Fruit fly (Drosophila melanogaster) whole organism, embryonic: ENCODE data around the gene CG15514.

ENCODE experiments used
- ATbp ChIP-seq: fragments of 200-800 bp; sonication (Bioruptor generic); optimal IDR thresholded peaks from 2 replicates; lab custom pipeline; 2017; ENCODE audit warnings: missing biosample characterization, mild to moderate bottlenecking, missing genetic modification characterization, missing genetic modification reagents
- Antp ChIP-seq: fragments of 200-800 bp; sonication (Bioruptor generic); optimal IDR thresholded peaks from 3 replicates; lab custom pipeline; 2016; ENCODE audit warnings: missing biosample characterization, missing genetic modification characterization
- Atf-2 ChIP-seq: fragments of 200-800 bp; sonication (Bioruptor generic); optimal IDR thresholded peaks from 2 replicates; lab custom pipeline; 2016; ENCODE audit warnings: missing biosample characterization, missing genetic modification characterization
- BEAF-32 ChIP-seq: fragments of 200-800 bp; sonication (Bioruptor generic); optimal IDR thresholded peaks from 3 replicates; lab custom pipeline; 2017; ENCODE audit warnings: missing biosample characterization, missing genetic modification characterization, mild to moderate bottlenecking, moderate library complexity, missing genetic modification reagents
- CG10321 ChIP-seq: fragments of 200-800 bp; sonication (Bioruptor generic); IDR thresholded peaks from 2 replicates; pipeline ENCODE4 v1.3.6; 2022; ENCODE audit warnings: missing biosample characterization, missing genetic modification characterization
- CG11398 ChIP-seq: fragments of 200-800 bp; sonication (Bioruptor generic); optimal IDR thresholded peaks from 2 replicates; lab custom pipeline; 2016; ENCODE audit warnings: missing biosample characterization, missing genetic modification characterization
- CG12744 ChIP-seq: fragments of 200-800 bp; sonication (Bioruptor generic); optimal IDR thresholded peaks from 2 replicates; lab custom pipeline; 2016; ENCODE audit warnings: missing biosample characterization, missing genetic modification characterization
- CG13424 ChIP-seq: fragments of 200-800 bp; sonication (Bioruptor generic); optimal IDR thresholded peaks from 2 replicates; lab custom pipeline; 2019; ENCODE audit warnings: missing biosample characterization, mild to moderate bottlenecking, missing genetic modification characterization, moderate library complexity
- CG13894 ChIP-seq: fragments of 200-800 bp; sonication (Bioruptor generic); optimal IDR thresholded peaks from 3 replicates; lab custom pipeline; 2018; ENCODE audit warnings: missing biosample characterization, mild to moderate bottlenecking, missing genetic modification characterization, moderate library complexity
- CG14441 ChIP-seq: fragments of 200-800 bp; sonication (Bioruptor generic); IDR thresholded peaks from 2 replicates; pipeline ENCODE4 v1.3.6; 2022; ENCODE audit warnings: missing biosample characterization, missing genetic modification characterization
- CG15601 ChIP-seq: fragments of 200-800 bp; sonication (Bioruptor generic); optimal IDR thresholded peaks from 3 replicates; lab custom pipeline; 2019; ENCODE audit warnings: missing biosample characterization, mild to moderate bottlenecking, missing genetic modification characterization, moderate library complexity
- CG17912 ChIP-seq: fragments of 200-800 bp; sonication (Bioruptor generic); optimal IDR thresholded peaks from 2 replicates; lab custom pipeline; 2018; ENCODE audit warnings: missing biosample characterization, mild to moderate bottlenecking, missing genetic modification characterization
- CG1792 ChIP-seq: fragments of 200-800 bp; sonication (Bioruptor generic); optimal IDR thresholded peaks from 2 replicates; lab custom pipeline; 2016; ENCODE audit warnings: missing biosample characterization, missing genetic modification characterization
- CG2712 ChIP-seq: fragments of 200-800 bp; optimal IDR thresholded peaks from 3 replicates; lab custom pipeline; 2019; ENCODE audit warnings: missing biosample characterization, mild to moderate bottlenecking, missing genetic modification characterization, moderate library complexity
- CG31224 ChIP-seq: fragments of 200-800 bp; sonication (Bioruptor generic); IDR thresholded peaks from 2 replicates; pipeline ENCODE4 v1.3.6; 2022; ENCODE audit warnings: missing biosample characterization, missing genetic modification characterization
- CG32772 ChIP-seq: fragments of 200-800 bp; sonication (Bioruptor generic); IDR thresholded peaks from 2 replicates; pipeline ENCODE4 v1.3.6; 2022; ENCODE audit warnings: missing biosample characterization, missing genetic modification characterization
- CG33213 ChIP-seq: fragments of 200-800 bp; sonication (Bioruptor generic); optimal IDR thresholded peaks from 3 replicates; lab custom pipeline; 2016; ENCODE audit warnings: missing biosample characterization, missing genetic modification characterization
- CG42726 ChIP-seq: fragments of 200-800 bp; sonication (Bioruptor generic); IDR thresholded peaks from 2 replicates; pipeline ENCODE4 v1.3.6; 2022; ENCODE audit warnings: missing biosample characterization, missing genetic modification characterization; ENCODE audit not compliant: partially characterized antibody
- CG4282 ChIP-seq: fragments of 200-800 bp; sonication (Bioruptor generic); optimal IDR thresholded peaks from 2 replicates; lab custom pipeline; 2016; ENCODE audit warnings: missing biosample characterization, missing genetic modification characterization
- CG6272 ChIP-seq: fragments of 200-800 bp; sonication (Bioruptor generic); IDR thresholded peaks from 2 replicates; pipeline ENCODE4 v1.3.6; 2022; ENCODE audit warnings: missing biosample characterization, missing genetic modification characterization
- CG9215 ChIP-seq: fragments of 200-800 bp; sonication (Bioruptor generic); IDR thresholded peaks from 2 replicates; pipeline ENCODE4 v1.3.6; 2022; ENCODE audit warnings: missing biosample characterization, missing genetic modification characterization
- CTCF ChIP-seq: fragments of 200-800 bp; sonication (Bioruptor generic); optimal IDR thresholded peaks from 2 replicates; lab custom pipeline; 2017; ENCODE audit warnings: missing biosample characterization, mild to moderate bottlenecking, missing genetic modification characterization, moderate library complexity
- D19B ChIP-seq: fragments of 200-800 bp; sonication (Bioruptor generic); optimal IDR thresholded peaks from 2 replicates; lab custom pipeline; 2017; ENCODE audit warnings: missing biosample characterization, mild to moderate bottlenecking, missing genetic modification characterization
- Doc2 ChIP-seq: fragments of 200-800 bp; sonication (Bioruptor generic); IDR thresholded peaks from 2 replicates; pipeline ENCODE4 v1.3.6; 2022; ENCODE audit warnings: missing biosample characterization, missing genetic modification characterization
- Eip74EF ChIP-seq, 2 experiments: fragments of 200-800 bp in 1 of 2; fragments of >200 bp in 1 of 2; sonication (Bioruptor generic) in 1 of 2; optimal IDR thresholded peaks; 2 replicates each; lab custom pipeline; 2017 to 2019; ENCODE audit warnings: missing biosample characterization in 2 of 2, missing genetic modification characterization in 2 of 2, mild to moderate bottlenecking in 1 of 2, moderate library complexity in 1 of 2
- Ets97D ChIP-seq: fragments of 200-800 bp; sonication (Bioruptor generic); optimal IDR thresholded peaks from 3 replicates; lab custom pipeline; 2016; ENCODE audit warnings: missing biosample characterization, missing genetic modification characterization
- Fer3 ChIP-seq: fragments of 200-800 bp; sonication (Bioruptor generic); optimal IDR thresholded peaks from 2 replicates; lab custom pipeline; 2018; ENCODE audit warnings: missing biosample characterization, mild to moderate bottlenecking, missing genetic modification characterization, moderate library complexity
- GATAe ChIP-seq: fragments of 200-800 bp; sonication (Bioruptor generic); conservative IDR thresholded peaks from 2 replicates; pipeline ENCODE4 v1.3.6; 2022; ENCODE audit warnings: missing biosample characterization, missing genetic modification characterization
- Lpt ChIP-seq: fragments of >200 bp; optimal IDR thresholded peaks from 2 replicates; lab custom pipeline; 2018; ENCODE audit warnings: missing biosample characterization, missing genetic modification characterization
- Nf-YB ChIP-seq: fragments of 200-800 bp; sonication (Bioruptor generic); optimal IDR thresholded peaks from 3 replicates; lab custom pipeline; 2019; ENCODE audit warnings: missing biosample characterization, mild to moderate bottlenecking, missing genetic modification characterization, moderate library complexity
- Nf-YC ChIP-seq: fragments of 200-800 bp; optimal IDR thresholded peaks from 3 replicates; lab custom pipeline; 2019; ENCODE audit warnings: missing biosample characterization, mild to moderate bottlenecking, missing genetic modification characterization, moderate library complexity
- Poxn ChIP-seq: fragments of 200-800 bp; sonication (Bioruptor generic); IDR thresholded peaks from 2 replicates; pipeline ENCODE4 v1.3.6; 2022; ENCODE audit warnings: missing biosample characterization, missing genetic modification characterization
- amos ChIP-seq: fragments of 200-800 bp; sonication (Bioruptor generic); IDR thresholded peaks from 2 replicates; pipeline ENCODE4 v1.3.6; 2022; ENCODE audit warnings: missing biosample characterization, missing genetic modification characterization; ENCODE audit not compliant: partially characterized antibody
- bab2 ChIP-seq: fragments of 200-800 bp; sonication (Bioruptor generic); optimal IDR thresholded peaks from 2 replicates; lab custom pipeline; 2016; ENCODE audit warnings: missing biosample characterization, missing genetic modification characterization
- ci ChIP-seq: fragments of 200-800 bp; sonication (Bioruptor generic); IDR thresholded peaks from 3 replicates; pipeline ENCODE4 v1.3.6; 2022; ENCODE audit warnings: missing biosample characterization, missing genetic modification characterization
- crc ChIP-seq: fragments of 200-800 bp; sonication (Bioruptor generic); optimal IDR thresholded peaks from 2 replicates; lab custom pipeline; 2016; ENCODE audit warnings: missing biosample characterization, missing genetic modification characterization
- dmrt11E ChIP-seq: fragments of 200-800 bp; sonication (Bioruptor generic); optimal IDR thresholded peaks from 3 replicates; lab custom pipeline; 2018; ENCODE audit warnings: missing biosample characterization, mild to moderate bottlenecking, missing genetic modification characterization, moderate library complexity
- gsb-n ChIP-seq: fragments of 200-800 bp; sonication (Bioruptor generic); optimal IDR thresholded peaks from 3 replicates; lab custom pipeline; 2018; ENCODE audit warnings: missing biosample characterization, mild to moderate bottlenecking, missing genetic modification characterization
- ham ChIP-seq: fragments of 200-800 bp; sonication (Bioruptor generic); IDR thresholded peaks from 2 replicates; pipeline ENCODE4 v1.3.6; 2022; ENCODE audit warnings: missing biosample characterization, missing genetic modification characterization
- nom ChIP-seq: fragments of 200-800 bp; sonication (Bioruptor generic); optimal IDR thresholded peaks from 2 replicates; lab custom pipeline; 2017; ENCODE audit warnings: missing biosample characterization, missing genetic modification characterization, mild to moderate bottlenecking, moderate library complexity, missing genetic modification reagents
- pb ChIP-seq: fragments of 200-800 bp; sonication (Bioruptor generic); optimal IDR thresholded peaks from 3 replicates; lab custom pipeline; 2016; ENCODE audit warnings: missing biosample characterization, missing genetic modification characterization
- pho ChIP-seq: fragments of 200-800 bp; sonication (Bioruptor generic); optimal IDR thresholded peaks from 2 replicates; lab custom pipeline; 2016; ENCODE audit warnings: missing biosample characterization, missing genetic modification characterization
- pita ChIP-seq: fragments of 200-800 bp; sonication (Bioruptor generic); optimal IDR thresholded peaks from 2 replicates; lab custom pipeline; 2017; ENCODE audit warnings: missing biosample characterization, mild to moderate bottlenecking, missing genetic modification characterization
- pnt ChIP-seq: fragments of 200-800 bp; sonication (Bioruptor generic); optimal IDR thresholded peaks from 3 replicates; lab custom pipeline; 2016; ENCODE audit warnings: missing biosample characterization, missing genetic modification characterization
- psq ChIP-seq: fragments of 200-800 bp; sonication (Bioruptor generic); optimal IDR thresholded peaks from 2 replicates; lab custom pipeline; 2017; ENCODE audit warnings: missing biosample characterization, missing genetic modification characterization
- pum ChIP-seq: fragments of 200-800 bp; sonication (Bioruptor generic); optimal IDR thresholded peaks from 2 replicates; lab custom pipeline; 2016; ENCODE audit warnings: missing biosample characterization, missing genetic modification characterization
- scrt ChIP-seq: fragments of 200-800 bp; sonication (Bioruptor generic); optimal IDR thresholded peaks from 2 replicates; lab custom pipeline; 2018; ENCODE audit warnings: missing biosample characterization, mild to moderate bottlenecking, missing genetic modification characterization, moderate library complexity
- seq ChIP-seq: fragments of 200-800 bp; sonication (Bioruptor generic); IDR thresholded peaks from 2 replicates; pipeline ENCODE4 v1.3.6; 2022; ENCODE audit warnings: missing biosample characterization, missing genetic modification characterization
- slp2 ChIP-seq: fragments of 200-800 bp; sonication (Bioruptor generic); optimal IDR thresholded peaks from 2 replicates; lab custom pipeline; 2016; ENCODE audit warnings: missing biosample characterization, missing genetic modification characterization
- wor ChIP-seq: fragments of 200-800 bp; sonication (Bioruptor generic); IDR thresholded peaks from 2 replicates; pipeline ENCODE4 v1.3.6; 2022; ENCODE audit warnings: missing biosample characterization, missing genetic modification characterization
- zfh1 ChIP-seq: fragments of 200-800 bp; sonication (Bioruptor generic); IDR thresholded peaks from 3 replicates; pipeline ENCODE4 v1.3.6; 2022; ENCODE audit warnings: missing biosample characterization, missing genetic modification characterization

Gene CG15514

DNA sequence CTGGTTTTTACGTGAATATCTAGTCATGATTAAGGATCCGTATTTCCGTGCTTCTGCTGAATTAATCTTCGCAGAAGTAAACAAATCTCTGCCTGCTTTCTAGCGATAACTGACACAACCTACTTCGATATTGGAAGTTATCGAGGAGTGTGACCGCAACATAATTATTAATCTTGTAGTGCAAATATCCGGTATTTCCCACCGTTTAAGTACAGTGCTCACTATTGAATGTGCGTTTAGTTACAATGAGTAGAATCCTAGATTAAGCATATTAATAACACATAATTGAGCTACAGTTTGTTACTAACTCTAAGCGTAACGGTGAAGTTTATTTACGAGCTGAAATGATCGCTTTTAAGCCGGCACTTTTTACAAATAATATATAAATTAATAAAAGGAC, 1.5 kb downstream of the CG15514 start (continued):
- TF ChIP-seq slp2 (GFP tag; lab: Kevin White, UChicago) (no peak), CG10321 (GFP tag; lab: Robert Waterston, UW) (no peak), gsb-n (tag; lab: Kevin White, UChicago) (no peak), seq (0 out of 2 replicates have a peak, but pooled peaks have one; percentile 22), CG6272 (no peak), ci (GFP tag; lab: Robert Waterston, UW) (peak; percentile 57; the same call in 1 of the 3 replicates), wor (GFP tag; lab: Robert Waterston, UW) (no peak), zfh1 (GFP tag; lab: Robert Waterston, UW) (peak; percentile 56; the same call in 2 of the 3 replicates), pho (GFP tag; lab: Kevin White, UChicago) (peak; percentile 42)

DNA sequence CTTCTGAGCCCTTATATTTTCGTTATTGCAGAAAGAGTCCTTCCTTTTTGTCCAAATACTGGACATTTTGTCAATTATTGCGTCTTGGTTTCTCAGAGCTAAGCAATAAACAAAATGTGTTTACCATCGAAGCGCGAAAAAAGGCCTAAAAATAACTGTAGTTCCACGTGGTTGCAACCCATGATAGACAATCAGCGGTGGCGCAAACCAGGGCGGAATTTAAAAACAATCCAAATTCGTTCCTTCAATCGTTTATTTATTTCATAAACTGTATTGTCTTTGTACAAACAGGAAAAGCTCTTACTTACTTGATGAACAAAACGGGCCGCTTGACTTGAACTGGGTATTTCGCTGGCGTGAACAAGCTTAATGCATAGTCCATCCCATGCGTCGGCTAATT, 2.5 kb downstream of the CG15514 start, which contains the start of gene CG7824:
Gene CG7824, minus strand, starts transcription at position 131 of the 400 bp plus-strand sequence.
- TF ChIP-seq CTCF (GFP tag; lab: Kevin White, UChicago): peak; percentile 63
- TF ChIP-seq pita (GFP tag; lab: Kevin White, UChicago): peak; percentile 69
- TF ChIP-seq CG9215 (GFP tag; lab: Robert Waterston, UW): no peak
- no peak for TF ChIP-seq GATAe (GFP tag; lab: Robert Waterston, UW)
- TF ChIP-seq Nf-YC: no peak
- no peak for TF ChIP-seq CG2712 (tag; lab: Kevin White, UChicago)
- TF ChIP-seq BEAF-32: peak; percentile 33
- no peak for TF ChIP-seq CG4282
- TF ChIP-seq Doc2: no peak
- TF ChIP-seq CG11398 (GFP tag; lab: Kevin White, UChicago): no peak
- TF ChIP-seq Ets97D (GFP tag; lab: Kevin White, UChicago): peak; percentile 45
- TF ChIP-seq CG12744: no peak
- no peak for TF ChIP-seq Lpt (GFP tag; lab: Kevin White, UChicago)
- TF ChIP-seq CG13894 (tag; lab: Kevin White, UChicago): no peak
- no peak for TF ChIP-seq CG42726
- TF ChIP-seq CG14441 (GFP tag; lab: Robert Waterston, UW): no peak
- no peak for TF ChIP-seq Atf-2 (GFP tag; lab: Kevin White, UChicago)
- no peak for TF ChIP-seq crc
- TF ChIP-seq Eip74EF (GFP tag; optimal IDR thresholded peaks at IDR 0.05; lab: Kevin White, UChicago): no peak
- no peak for TF ChIP-seq pb (GFP tag; lab: Kevin White, UChicago)
- TF ChIP-seq CG17912: no peak
- TF ChIP-seq ATbp (GFP tag; lab: Kevin White, UChicago): no peak
- no peak for TF ChIP-seq CG1792 (GFP tag; lab: Kevin White, UChicago)
- TF ChIP-seq D19B: no peak
- no peak for TF ChIP-seq CG32772 (GFP tag; lab: Robert Waterston, UW)
- TF ChIP-seq bab2 (GFP tag; lab: Kevin White, UChicago): no peak
- no peak for TF ChIP-seq Fer3 (tag; lab: Kevin White, UChicago)
- no peak for TF ChIP-seq dmrt11E (tag; lab: Kevin White, UChicago)
- TF ChIP-seq amos (GFP tag; lab: Robert Waterston, UW): peak; percentile 24; the same call in 1 of the 2 replicates
- TF ChIP-seq Antp (GFP tag; lab: Kevin White, UChicago): no peak
- no peak for TF ChIP-seq CG15601 (tag; lab: Kevin White, UChicago)
- TF ChIP-seq CG13424 (tag; lab: Kevin White, UChicago): no peak
- TF ChIP-seq pum: no peak
- no peak for TF ChIP-seq ham (GFP tag; lab: Robert Waterston, UW)
- TF ChIP-seq psq (GFP tag; lab: Kevin White, UChicago): no peak
- TF ChIP-seq pnt (GFP tag; lab: Kevin White, UChicago): no peak
- peak; percentile 8 for TF ChIP-seq CG33213 (GFP tag; lab: Kevin White, UChicago)
- no peak for TF ChIP-seq Nf-YB (GFP tag; lab: Kevin White, UChicago)
- no peak for TF ChIP-seq nom (GFP tag; lab: Kevin White, UChicago)
- TF ChIP-seq scrt: no peak
- TF ChIP-seq Poxn (GFP tag; lab: Robert Waterston, UW): no peak
- TF ChIP-seq CG31224: no peak
